Fruit fly (Drosophila melanogaster): ENCODE results near the gene mub.

The mub gene

DNA sequence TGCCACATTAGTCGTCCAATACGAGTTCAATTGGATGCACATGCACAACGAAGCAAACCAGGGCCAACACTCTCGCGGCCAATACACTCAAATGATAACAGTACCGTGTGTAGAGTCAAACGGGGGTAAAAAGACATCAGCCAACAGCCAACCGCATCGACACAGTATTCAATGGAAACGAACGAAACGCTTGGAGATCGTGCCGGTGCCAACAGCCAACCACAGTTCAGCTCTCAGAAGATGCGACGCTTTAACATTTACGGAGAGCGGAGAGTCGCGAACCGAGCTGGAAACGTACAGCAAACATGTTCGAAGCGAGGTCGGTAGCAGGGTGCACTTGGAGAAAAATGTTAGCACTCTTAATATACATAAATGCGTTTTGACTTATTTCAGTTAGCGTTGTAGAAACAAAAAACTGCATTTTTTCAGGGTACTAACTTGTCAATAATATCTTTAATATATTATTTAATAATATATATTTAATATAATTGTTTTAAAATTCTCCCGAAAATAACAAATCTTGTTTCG is 36.5 kb upstream of the mub start (continued):
- TF ChIP-seq CG30403 (GFP tag; optimal IDR thresholded peaks at IDR 0.05) (peak; percentile 52), CG4730 (GFP tag; IDR thresholded peaks at IDR 0.05) (0 out of 2 replicates have a peak, but pooled peaks have one; percentile 16), ase (GFP tag; IDR thresholded peaks at IDR 0.05) (0 out of 3 replicates have a peak, but pooled peaks have one; percentile 38), TFAM (GFP tag; optimal IDR thresholded peaks at IDR 0.05) (no peak), da (GFP tag; optimal IDR thresholded peaks at IDR 0.05) (no peak), dmrt11E (tag; optimal IDR thresholded peaks at IDR 0.05) (peak; percentile 87), CG14965 (GFP tag; optimal IDR thresholded peaks at IDR 0.05; ENCODE audit: borderline replicate concordance) (no peak), CG9932 (GFP tag; IDR thresholded peaks at IDR 0.05) (peak; percentile 60), CG30020 (tag; optimal IDR thresholded peaks at IDR 0.05) (no peak), Hmr (GFP tag; optimal IDR thresholded peaks at IDR 0.05) (no peak), CG4707 (GFP tag; optimal IDR thresholded peaks at IDR 0.05) (no peak), CG10462 (GFP tag; optimal IDR thresholded peaks at IDR 0.05) (peak; percentile 16), schlank (tag; optimal IDR thresholded peaks at IDR 0.05) (no peak), klu (GFP tag; IDR thresholded peaks at IDR 0.05) (no peak), Sry-β (GFP tag; optimal IDR thresholded peaks at IDR 0.05) (no peak), mld (GFP tag; IDR thresholded peaks at IDR 0.05; ENCODE audit: partially characterized antibody) (no peak), CG10321 (GFP tag; IDR thresholded peaks at IDR 0.05) (peak; percentile 11; the same call in 1 of the 2 replicates), crp (GFP tag; optimal IDR thresholded peaks at IDR 0.05) (no peak), Doc3 (GFP tag; IDR thresholded peaks at IDR 0.05; ENCODE audit: partially characterized antibody) (no peak), Nf-YA (GFP tag; IDR thresholded peaks at IDR 0.05) (peak; percentile 71), CG8944 (GFP tag; optimal IDR thresholded peaks at IDR 0.05) (no peak), CG32767 (GFP tag; IDR thresholded peaks at IDR 0.05) (peak; percentile 75), pum (GFP tag; optimal IDR thresholded peaks at IDR 0.05) (no peak), Ets65A (GFP tag) (peak; percentile 41), Sry-δ (GFP tag; optimal IDR thresholded peaks at IDR 0.05) (no peak), lov (optimal IDR thresholded peaks at IDR 0.05) (no peak), lov (GFP tag; IDR thresholded peaks at IDR 0.05) (0 out of 3 replicates have a peak, but pooled peaks have one; percentile 62), HLH54F (GFP tag; optimal IDR thresholded peaks at IDR 0.05) (no peak), stc (GFP tag; IDR thresholded peaks at IDR 0.05) (no peak), CG12155 (GFP tag; optimal IDR thresholded peaks at IDR 0.05) (peak; percentile 23), ERR (GFP tag; optimal IDR thresholded peaks at IDR 0.05) (no peak), tna (GFP tag; IDR thresholded peaks at IDR 0.05; ENCODE audit: partially characterized antibody) (no peak), CG11398 (GFP tag; optimal IDR thresholded peaks at IDR 0.05) (no peak), sim (GFP tag; IDR thresholded peaks at IDR 0.05) (peak; percentile 59; the same call in 1 of the 2 replicates), zfh1 (GFP tag; IDR thresholded peaks at IDR 0.05) (peak; percentile 78), CG13424 (tag; optimal IDR thresholded peaks at IDR 0.05) (peak; percentile 77), CG1529 (GFP tag; optimal IDR thresholded peaks at IDR 0.05) (peak; percentile 22), Lhr (GFP tag; optimal IDR thresholded peaks at IDR 0.05) (peak; percentile 1), CG10959 (GFP tag; IDR thresholded peaks at IDR 0.05) (peak; percentile 63), CG10209 (GFP tag; optimal IDR thresholded peaks at IDR 0.05) (peak; percentile 77), chn (GFP tag; optimal IDR thresholded peaks at IDR 0.05) (peak; percentile 19), CG12391 (tag; optimal IDR thresholded peaks at IDR 0.05) (peak; percentile 82), grn (GFP tag; optimal IDR thresholded peaks at IDR 0.05) (no peak), NfI (GFP tag; optimal IDR thresholded peaks at IDR 0.05) (peak; percentile 39), CG6765 (GFP tag; optimal IDR thresholded peaks at IDR 0.05) (peak; percentile 7), sc (optimal IDR thresholded peaks at IDR 0.05) (no peak), sc (GFP tag; optimal IDR thresholded peaks at IDR 0.05) (peak; percentile 44), org-1 (GFP tag; optimal IDR thresholded peaks at IDR 0.05) (peak; percentile 41), Chrac-16 (GFP tag; optimal IDR thresholded peaks at IDR 0.05) (peak; percentile 46), Tbp (GFP tag; optimal IDR thresholded peaks at IDR 0.05) (no peak), Ets97D (GFP tag; optimal IDR thresholded peaks at IDR 0.05) (no peak)

All from whole organism, embryonic.